Worm (Caenorhabditis elegans): ENCODE results near the gene gpx-7.

The gpx-7 gene

ce11 chrX:7794306-7794743 lies 5.3 kb downstream of the gpx-7 start:
- TF ChIP-seq nhr-42 (GFP tag; IDR thresholded peaks at IDR 0.05) (peak; percentile 43; the same call in 1 of the 2 replicates), T26A8.4 (GFP tag; IDR thresholded peaks at IDR 0.05) (peak; percentile 86), mxl-3 (GFP tag; optimal IDR thresholded peaks at IDR 0.05) (peak; percentile 54), dve-1 (tag; optimal IDR thresholded peaks at IDR 0.05; ENCODE audit: insufficient read depth) (peak; percentile 51), sdz-12 (GFP tag; optimal IDR thresholded peaks at IDR 0.05) (peak; percentile 71), ztf-7 (tag; optimal IDR thresholded peaks at IDR 0.05) (peak; percentile 7), lsy-2 (tag; optimal IDR thresholded peaks at IDR 0.05) (peak in 1 of 2 experiments; percentile 47), daf-8 (GFP tag; IDR thresholded peaks at IDR 0.05) (no peak), hmg-1.1 (GFP tag; IDR thresholded peaks at IDR 0.05) (peak; percentile 80), zfp-2 (tag; optimal IDR thresholded peaks at IDR 0.05) (peak; percentile 25), nhr-77 (tag; optimal IDR thresholded peaks at IDR 0.05) (peak; percentile 41), Y105C5A.15 (GFP tag; IDR thresholded peaks at IDR 0.05) (0 out of 2 replicates have a peak, but pooled peaks have one; percentile 4), snpc-1.2 (GFP tag; IDR thresholded peaks at IDR 0.05) (peak; percentile 89), madf-9 (GFP tag; conservative IDR thresholded peaks at IDR 0.05) (peak; percentile 31; the same call in 1 of the 2 replicates), Y48G9A.11 (GFP tag; IDR thresholded peaks at IDR 0.05) (peak; percentile 73; the same call in 1 of the 2 replicates), cey-2 (tag; optimal IDR thresholded peaks at IDR 0.05; ENCODE audit: borderline replicate concordance, insufficient read depth) (no peak), set-16 (GFP tag; IDR thresholded peaks at IDR 0.05) (no peak), nhr-41 (GFP tag; IDR thresholded peaks at IDR 0.05) (0 out of 2 replicates have a peak, but pooled peaks have one; percentile 54), ztf-11 (tag; optimal IDR thresholded peaks at IDR 0.05) (no peak), Y75B8A.6 (GFP tag; IDR thresholded peaks at IDR 0.05) (no peak), fkh-10 (GFP tag; optimal IDR thresholded peaks at IDR 0.05) (no peak), ZK337.2 (GFP tag; IDR thresholded peaks at IDR 0.05) (0 out of 2 replicates have a peak, but pooled peaks have one; percentile 41), mdt-29 (GFP tag; IDR thresholded peaks at IDR 0.05) (no peak), fos-1 (tag; optimal IDR thresholded peaks at IDR 0.05) (no peak), pha-4 (GFP tag; IDR thresholded peaks at IDR 0.05) (peak; percentile 79), pha-4 (tag; optimal IDR thresholded peaks at IDR 0.05) (no peak), unc-39 (tag; optimal IDR thresholded peaks at IDR 0.05) (no peak), spr-3 (GFP tag; optimal IDR thresholded peaks at IDR 0.05) (peak; percentile 24), mes-2 (tag; optimal IDR thresholded peaks at IDR 0.05; ENCODE audit: poor library complexity, severe bottlenecking) (peak; percentile 46), hlh-11 (tag; optimal IDR thresholded peaks at IDR 0.05) (peak; percentile 49), dpl-1 (GFP tag; optimal IDR thresholded peaks at IDR 0.05) (peak; percentile 26), gei-8 (GFP tag; optimal IDR thresholded peaks at IDR 0.05) (peak; percentile 83), attf-4 (tag; optimal IDR thresholded peaks at IDR 0.05) (no peak), daf-16 (GFP tag; optimal IDR thresholded peaks at IDR 0.05) (peak; percentile 47 to 81), daf-16 (tag; optimal IDR thresholded peaks at IDR 0.05) (peak; percentile 55), vab-7 (GFP tag; IDR thresholded peaks at IDR 0.05) (peak; percentile 74), unc-62 (GFP tag; optimal IDR thresholded peaks at IDR 0.05 in 1 of 2) (peak in 1 of 2 experiments; percentile 41), unc-62 (tag; optimal IDR thresholded peaks at IDR 0.05) (no peak), rbr-2 (tag; optimal IDR thresholded peaks at IDR 0.05) (peak; percentile 45), daf-19 (GFP tag; conservative IDR thresholded peaks at IDR 0.05) (peak; percentile 36; the same call in 1 of the 2 replicates), zip-11 (GFP tag; IDR thresholded peaks at IDR 0.05) (no peak), nhr-11 (tag; optimal IDR thresholded peaks at IDR 0.05) (peak; percentile 16), nhr-28 (tag; optimal IDR thresholded peaks at IDR 0.05) (peak; percentile 30), ceh-20 (GFP tag; IDR thresholded peaks at IDR 0.05) (peak; percentile 40; the same call in 1 of the 2 replicates), F10B5.3 (tag; optimal IDR thresholded peaks at IDR 0.05) (peak; percentile 34), hlh-30 (tag; optimal IDR thresholded peaks at IDR 0.05; ENCODE audit: insufficient read depth) (peak; percentile 48), dmd-6 (GFP tag; IDR thresholded peaks at IDR 0.05) (peak; percentile 48; the same call in 1 of the 2 replicates), tag-97 (GFP tag; IDR thresholded peaks at IDR 0.05) (no peak), tra-1 (GFP tag; IDR thresholded peaks at IDR 0.05) (no peak), F49E8.2 (tag; optimal IDR thresholded peaks at IDR 0.05; ENCODE audit: borderline replicate concordance) (peak; percentile 51)
